Fruit fly (Drosophila melanogaster) whole organism, embryonic: ENCODE results near the gene BomBc3.
A peak's percentile ranks its signal among the peaks of the same experiment; 100 is the strongest.

ENCODE experiments used
- Asciz ChIP-seq: fragments of 200-800 bp; sonication (Bioruptor generic); optimal IDR thresholded peaks from 2 replicates; lab custom pipeline; 2017; ENCODE audit warnings: missing biosample characterization, mild to moderate bottlenecking, missing genetic modification characterization, missing genetic modification reagents
- CG11247 ChIP-seq: fragments of 200-800 bp; sonication (Bioruptor generic); IDR thresholded peaks from 2 replicates; pipeline ENCODE4 v1.3.6; 2022; ENCODE audit warnings: missing biosample characterization, missing genetic modification characterization
- CG11504 ChIP-seq: fragments of 200-800 bp; sonication (Bioruptor generic); optimal IDR thresholded peaks from 3 replicates; lab custom pipeline; 2019; ENCODE audit warnings: missing biosample characterization, mild to moderate bottlenecking, missing genetic modification characterization, moderate library complexity
- CG14710 ChIP-seq: fragments of 200-800 bp; sonication (Bioruptor generic); optimal IDR thresholded peaks from 3 replicates; lab custom pipeline; 2019; ENCODE audit warnings: missing biosample characterization, mild to moderate bottlenecking, missing genetic modification characterization, moderate library complexity
- CG15269 ChIP-seq: fragments of 200-800 bp; sonication (Bioruptor generic); optimal IDR thresholded peaks from 2 replicates; lab custom pipeline; 2018; ENCODE audit warnings: missing biosample characterization, mild to moderate bottlenecking, missing genetic modification characterization, moderate library complexity
- CG16813 ChIP-seq: fragments of 200-800 bp; sonication (Bioruptor generic); IDR thresholded peaks from 3 replicates; pipeline ENCODE4 v1.3.6; 2022; ENCODE audit warnings: missing biosample characterization, missing genetic modification characterization; ENCODE audit not compliant: partially characterized antibody
- CG16863 ChIP-seq: fragments of 200-800 bp; sonication (Bioruptor generic); optimal IDR thresholded peaks from 3 replicates; lab custom pipeline; 2016; ENCODE audit warnings: missing biosample characterization, missing genetic modification characterization
- CG17802 ChIP-seq: fragments of 200-800 bp; sonication (Bioruptor generic); optimal IDR thresholded peaks from 2 replicates; lab custom pipeline; 2018; ENCODE audit warnings: missing biosample characterization, mild to moderate bottlenecking, missing genetic modification characterization, moderate library complexity
- CG17829 ChIP-seq: fragments of 200-800 bp; optimal IDR thresholded peaks from 2 replicates; lab custom pipeline; 2019; ENCODE audit warnings: missing biosample characterization, mild to moderate bottlenecking, missing genetic modification characterization, moderate library complexity
- CG3163 ChIP-seq: fragments of 200-800 bp; sonication (Bioruptor generic); optimal IDR thresholded peaks from 3 replicates; lab custom pipeline; 2016; ENCODE audit warnings: missing biosample characterization, missing genetic modification characterization
- CG32532 ChIP-seq: fragments of 200-800 bp; sonication (Bioruptor generic); IDR thresholded peaks from 2 replicates; pipeline ENCODE4 v1.3.6; 2022; ENCODE audit warnings: missing biosample characterization, missing genetic modification characterization
- CG34376 ChIP-seq: fragments of 200-800 bp; sonication (Bioruptor generic); optimal IDR thresholded peaks from 2 replicates; lab custom pipeline; 2018; ENCODE audit warnings: missing biosample characterization, mild to moderate bottlenecking, missing genetic modification characterization
- CG6175 ChIP-seq: fragments of 200-800 bp; sonication (Bioruptor generic); IDR thresholded peaks from 3 replicates; pipeline ENCODE4 v1.3.6; 2022; ENCODE audit warnings: missing biosample characterization, missing genetic modification characterization
- CG6272 ChIP-seq: fragments of 200-800 bp; sonication (Bioruptor generic); IDR thresholded peaks from 2 replicates; pipeline ENCODE4 v1.3.6; 2022; ENCODE audit warnings: missing biosample characterization, missing genetic modification characterization
- CG7556 ChIP-seq: fragments of 200-800 bp; sonication (Bioruptor generic); optimal IDR thresholded peaks from 2 replicates; lab custom pipeline; 2017; ENCODE audit warnings: missing biosample characterization, mild to moderate bottlenecking, missing genetic modification characterization
- CG7987 ChIP-seq: fragments of 200-800 bp; sonication (Bioruptor generic); optimal IDR thresholded peaks from 2 replicates; lab custom pipeline; 2018; ENCODE audit warnings: missing biosample characterization, mild to moderate bottlenecking, missing genetic modification characterization, moderate library complexity
- CG8944 ChIP-seq: fragments of 200-800 bp; sonication (Bioruptor generic); optimal IDR thresholded peaks from 3 replicates; lab custom pipeline; 2016; ENCODE audit warnings: missing biosample characterization, missing genetic modification characterization
- CG9932 ChIP-seq: fragments of 200-800 bp; sonication (Bioruptor generic); IDR thresholded peaks from 2 replicates; pipeline ENCODE4 v1.3.6; 2022; ENCODE audit warnings: missing biosample characterization, missing genetic modification characterization
- CTCF ChIP-seq: fragments of 200-800 bp; sonication (Bioruptor generic); optimal IDR thresholded peaks from 2 replicates; lab custom pipeline; 2017; ENCODE audit warnings: missing biosample characterization, mild to moderate bottlenecking, missing genetic modification characterization, moderate library complexity
- Dip2 ChIP-seq: fragments of 200-800 bp; sonication (Bioruptor generic); IDR thresholded peaks from 2 replicates; pipeline ENCODE4 v1.3.6; 2022; ENCODE audit warnings: missing biosample characterization, missing genetic modification characterization
- E2f1 ChIP-seq: fragments of 200-800 bp; sonication (Bioruptor generic); IDR thresholded peaks from 2 replicates; pipeline ENCODE4 v1.3.6; 2022; ENCODE audit warnings: missing biosample characterization, missing genetic modification characterization
- HHEX ChIP-seq: fragments of 200-800 bp; sonication (Bioruptor generic); optimal IDR thresholded peaks from 3 replicates; lab custom pipeline; 2017; ENCODE audit warnings: missing biosample characterization, mild to moderate bottlenecking, missing genetic modification characterization, missing genetic modification reagents
- Hand ChIP-seq: fragments of 200-800 bp; sonication (Bioruptor generic); optimal IDR thresholded peaks from 2 replicates; lab custom pipeline; 2017; ENCODE audit warnings: mild to moderate bottlenecking, missing biosample characterization, missing genetic modification reagents, missing genetic modification characterization
- MTF-1 ChIP-seq: fragments of 200-800 bp; sonication (Bioruptor generic); optimal IDR thresholded peaks from 2 replicates; lab custom pipeline; 2018; ENCODE audit warnings: missing biosample characterization, mild to moderate bottlenecking, missing genetic modification characterization, borderline replicate concordance
- Meics ChIP-seq: fragments of 200-800 bp; sonication (Bioruptor generic); optimal IDR thresholded peaks from 2 replicates; lab custom pipeline; 2017; ENCODE audit warnings: missing biosample characterization, mild to moderate bottlenecking, missing genetic modification characterization
- Myb ChIP-seq: fragments of 200-800 bp; sonication (Bioruptor generic); optimal IDR thresholded peaks from 2 replicates; lab custom pipeline; 2016; ENCODE audit warnings: missing biosample characterization, missing genetic modification characterization
- Nf-YA ChIP-seq: fragments of 200-800 bp; sonication (Bioruptor generic); IDR thresholded peaks from 2 replicates; pipeline ENCODE4 v1.3.6; 2022; ENCODE audit warnings: missing biosample characterization, missing genetic modification characterization
- Nf-YC ChIP-seq: fragments of 200-800 bp; optimal IDR thresholded peaks from 3 replicates; lab custom pipeline; 2019; ENCODE audit warnings: missing biosample characterization, mild to moderate bottlenecking, missing genetic modification characterization, moderate library complexity
- Pdp1 ChIP-seq, 2 experiments: fragments of 200-800 bp; sonication (Bioruptor generic); optimal IDR thresholded peaks; 3 replicates each; lab custom pipeline; 2016; ENCODE audit warnings: missing biosample characterization in 2 of 2, missing genetic modification characterization in 2 of 2, mild to moderate bottlenecking in 1 of 2, moderate library complexity in 1 of 2
- Sin3A ChIP-seq: fragments of >200 bp; optimal IDR thresholded peaks from 2 replicates; lab custom pipeline; 2018
- Stat92E ChIP-seq, 3 experiments: fragments of >200 bp in 2 of 3; fragments of 200-800 bp in 1 of 3; sonication (Bioruptor generic) in 1 of 3; optimal IDR thresholded peaks; 2 replicates each; lab custom pipeline; 2017 to 2019; ENCODE audit warnings: missing biosample characterization in 3 of 3, missing genetic modification characterization in 3 of 3, mild to moderate bottlenecking in 1 of 3, moderate library complexity in 1 of 3
- bigmax ChIP-seq: fragments of 200-800 bp; sonication (Bioruptor generic); optimal IDR thresholded peaks from 2 replicates; lab custom pipeline; 2018; ENCODE audit warnings: missing biosample characterization, mild to moderate bottlenecking, missing genetic modification characterization
- cad ChIP-seq: fragments of >200 bp; optimal IDR thresholded peaks from 2 replicates; lab custom pipeline; 2017; ENCODE audit warnings: missing biosample characterization, missing genetic modification characterization
- cg ChIP-seq: fragments of 200-800 bp; sonication (Bioruptor generic); optimal IDR thresholded peaks from 3 replicates; lab custom pipeline; 2019; ENCODE audit warnings: missing biosample characterization, mild to moderate bottlenecking, missing genetic modification characterization, moderate library complexity
- dpn ChIP-seq, 2 experiments: fragments of 200-800 bp; sonication (Bioruptor generic); optimal IDR thresholded peaks; 3 replicates each; lab custom pipeline; 2016; ENCODE audit warnings: missing biosample characterization in 2 of 2, missing genetic modification characterization in 2 of 2
- emc ChIP-seq: fragments of 200-800 bp; sonication (Bioruptor generic); optimal IDR thresholded peaks from 2 replicates; lab custom pipeline; 2016; ENCODE audit warnings: missing biosample characterization, missing genetic modification characterization
- ems ChIP-seq: fragments of 200-800 bp; sonication (Bioruptor generic); optimal IDR thresholded peaks from 3 replicates; lab custom pipeline; 2016; ENCODE audit warnings: missing biosample characterization, missing genetic modification characterization
- fru ChIP-seq: fragments of >200 bp; optimal IDR thresholded peaks from 2 replicates; lab custom pipeline; 2017
- hth ChIP-seq: fragments of >200 bp; optimal IDR thresholded peaks from 2 replicates; lab custom pipeline; 2017; ENCODE audit warnings: inconsistent platforms
- kay ChIP-seq: fragments of 200-800 bp; sonication (Bioruptor generic); optimal IDR thresholded peaks from 2 replicates; lab custom pipeline; 2016; ENCODE audit warnings: missing biosample characterization, missing genetic modification characterization
- klu ChIP-seq: fragments of 200-800 bp; sonication (Bioruptor generic); IDR thresholded peaks from 2 replicates; pipeline ENCODE4 v1.3.6; 2022; ENCODE audit warnings: missing biosample characterization, missing genetic modification characterization
- lola ChIP-seq, 3 experiments: fragments of >200 bp in 2 of 3; fragments of 200-800 bp in 1 of 3; sonication (Bioruptor generic) in 1 of 3; optimal IDR thresholded peaks; 2 replicates each; lab custom pipeline; 2017 to 2019; ENCODE audit warnings: missing biosample characterization in 3 of 3, missing genetic modification characterization in 3 of 3, mild to moderate bottlenecking in 1 of 3, moderate library complexity in 1 of 3
- nau ChIP-seq: fragments of 200-800 bp; sonication (Bioruptor generic); optimal IDR thresholded peaks from 3 replicates; lab custom pipeline; 2017; ENCODE audit warnings: missing biosample characterization, mild to moderate bottlenecking, missing genetic modification characterization, missing genetic modification reagents
- nom ChIP-seq: fragments of 200-800 bp; sonication (Bioruptor generic); optimal IDR thresholded peaks from 2 replicates; lab custom pipeline; 2017; ENCODE audit warnings: missing biosample characterization, missing genetic modification characterization, mild to moderate bottlenecking, moderate library complexity, missing genetic modification reagents
- prd ChIP-seq, 3 experiments: fragments of >200 bp in 2 of 3; fragments of 200-800 bp in 1 of 3; sonication (Bioruptor generic) in 1 of 3; optimal IDR thresholded peaks in 2 of 3; IDR thresholded peaks in 1 of 3; 2 replicates in 2 of 3; 3 replicates in 1 of 3; pipeline versions ENCODE4 v1.3.6 to Lab custom; 2017 to 2022; ENCODE audit warnings: missing biosample characterization in 1 of 3, missing genetic modification characterization in 1 of 3
- pum ChIP-seq: fragments of 200-800 bp; sonication (Bioruptor generic); optimal IDR thresholded peaks from 2 replicates; lab custom pipeline; 2016; ENCODE audit warnings: missing biosample characterization, missing genetic modification characterization
- pzg ChIP-seq: fragments of 200-800 bp; sonication (Bioruptor generic); optimal IDR thresholded peaks from 3 replicates; lab custom pipeline; 2018; ENCODE audit warnings: missing biosample characterization, mild to moderate bottlenecking, missing genetic modification characterization, moderate library complexity
- sna ChIP-seq: fragments of 200-800 bp; sonication (Bioruptor generic); IDR thresholded peaks from 2 replicates; pipeline ENCODE4 v1.3.6; 2022; ENCODE audit warnings: missing biosample characterization, missing genetic modification characterization; ENCODE audit not compliant: partially characterized antibody
- sug ChIP-seq: fragments of 200-800 bp; optimal IDR thresholded peaks from 2 replicates; lab custom pipeline; 2019; ENCODE audit warnings: missing biosample characterization, mild to moderate bottlenecking, missing genetic modification characterization, moderate library complexity
- tx ChIP-seq: fragments of 200-800 bp; sonication (Bioruptor generic); optimal IDR thresholded peaks from 2 replicates; lab custom pipeline; 2016; ENCODE audit warnings: missing biosample characterization, missing genetic modification characterization

BomBc3 gene

DNA sequence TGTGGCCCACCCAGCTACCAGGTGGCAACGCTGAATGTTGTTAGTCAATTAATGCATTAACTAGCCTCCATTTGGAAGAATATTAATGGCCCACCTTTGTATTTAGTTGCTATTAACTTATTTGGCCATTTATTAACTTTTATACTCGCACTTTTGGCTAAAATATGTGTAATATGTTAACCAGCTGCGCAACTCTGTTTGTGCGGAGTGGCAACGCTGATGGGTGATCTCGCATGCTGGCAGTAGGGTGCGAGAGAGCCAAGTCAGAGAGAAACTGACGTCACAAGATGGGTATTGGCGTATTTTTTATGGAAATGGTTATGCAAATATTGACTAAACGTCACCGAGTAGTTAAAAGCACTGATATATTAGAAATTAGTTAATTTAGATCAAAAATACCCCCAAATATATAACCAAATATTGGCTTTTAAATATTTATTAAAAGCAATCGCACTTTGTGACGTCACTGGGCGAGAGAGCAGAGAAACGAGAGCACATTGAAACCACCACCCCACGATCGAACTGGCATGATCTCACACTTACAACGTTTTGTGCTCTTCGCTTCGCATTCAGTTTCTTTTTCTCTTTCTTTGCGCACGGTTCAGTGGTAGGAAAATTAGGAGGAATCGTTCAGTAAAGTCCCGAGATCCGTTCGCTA, 45.1 kb upstream of the BomBc3 start, which contains the start of gene how (continued):
- TF ChIP-seq CG7987 (GFP tag; lab: Kevin White, UChicago) (no peak), HHEX (GFP tag; lab: Kevin White, UChicago) (peak; percentile 0), CTCF (GFP tag; lab: Kevin White, UChicago) (peak; percentile 29), CG32532 (GFP tag; lab: Robert Waterston, UW) (0 out of 2 replicates have a peak, but pooled peaks have one; percentile 5), CG11247 (GFP tag; lab: Robert Waterston, UW) (no peak), CG15269 (no peak), nom (GFP tag; lab: Kevin White, UChicago) (peak; percentile 36), emc (GFP tag; lab: Kevin White, UChicago) (no peak), nau (GFP tag; lab: Kevin White, UChicago) (peak; percentile 24), CG8944 (GFP tag; lab: Kevin White, UChicago) (peak; percentile 11), fru (lab: Kevin White, UChicago) (no peak), E2f1 (GFP tag; lab: Robert Waterston, UW) (no peak), cad (GFP tag; lab: Kevin White, UChicago) (no peak), cg (GFP tag; lab: Kevin White, UChicago) (no peak), ems (GFP tag; lab: Kevin White, UChicago) (no peak), CG3163 (GFP tag; lab: Kevin White, UChicago) (peak; percentile 91), CG14710 (peak; percentile 65), sna (GFP tag; lab: Robert Waterston, UW) (no peak), CG16813 (peak; percentile 32; the same call in 1 of the 3 replicates), Asciz (peak; percentile 9), pum (GFP tag; lab: Kevin White, UChicago) (no peak), hth (no peak), Hand (GFP tag; lab: Kevin White, UChicago) (peak; percentile 24), CG6175 (no peak), sug (tag; lab: Kevin White, UChicago) (peak; percentile 27), MTF-1 (GFP tag; lab: Kevin White, UChicago) (peak; percentile 91), CG9932 (GFP tag; lab: Robert Waterston, UW) (peak; percentile 39; the same call in 1 of the 2 replicates), Sin3A (lab: Kevin White, UChicago) (peak; percentile 90), CG34376 (GFP tag; lab: Kevin White, UChicago) (peak; percentile 11), CG16863 (GFP tag; lab: Kevin White, UChicago) (no peak), prd (optimal IDR thresholded peaks at IDR 0.05; lab: Kevin White, UChicago) (no peak), prd (GFP tag; IDR thresholded peaks at IDR 0.05; lab: Robert Waterston, UW) (no peak), CG17802 (tag; lab: Kevin White, UChicago) (no peak), bigmax (GFP tag; lab: Kevin White, UChicago) (no peak), Nf-YC (peak; percentile 37), pzg (GFP tag; lab: Kevin White, UChicago) (peak; percentile 69), tx (GFP tag; lab: Kevin White, UChicago) (peak; percentile 96), Dip2 (GFP tag; lab: Robert Waterston, UW) (no peak), Meics (GFP tag; lab: Kevin White, UChicago) (no peak), CG17829 (peak; percentile 34), CG6272 (GFP tag; lab: Robert Waterston, UW) (no peak), Nf-YA (GFP tag; lab: Robert Waterston, UW) (no peak), CG7556 (GFP tag; lab: Kevin White, UChicago) (peak; percentile 2), Stat92E (GFP tag; optimal IDR thresholded peaks at IDR 0.05; lab: Kevin White, UChicago) (no peak), Myb (GFP tag; lab: Kevin White, UChicago) (peak; percentile 74), dpn (GFP tag; optimal IDR thresholded peaks at IDR 0.05; lab: Kevin White, UChicago) (peak in 1 of 2 experiments; percentile 30), Pdp1 (GFP tag; optimal IDR thresholded peaks at IDR 0.05; lab: Kevin White, UChicago) (peak; percentile 32 to 33), CG11504 (tag; lab: Kevin White, UChicago) (peak; percentile 40), klu (no peak), kay (GFP tag; lab: Kevin White, UChicago) (peak; percentile 41), lola (GFP tag; optimal IDR thresholded peaks at IDR 0.05; lab: Kevin White, UChicago) (no peak)
